Fruit fly (Drosophila melanogaster) whole organism, larva: Measurements from ENCODE around the gene bsh.

Experiments
- noc ChIP-seq: fragments of 200-800 bp; sonication (Bioruptor generic); optimal IDR thresholded peaks from 3 replicates; lab custom pipeline; 2019; ENCODE audit warnings: missing biosample characterization, mild to moderate bottlenecking, missing genetic modification characterization, moderate library complexity

bsh gene

dm6 chr2L:19768967-19769366 lies at the start of gene bsh:
TSS of gene bsh (minus strand) at chr2L:19769067.
- no peak for TF ChIP-seq noc (tag; lab: Kevin White, UChicago)

dm6 chr2L:19817147-19817546 lies 48.3 kb upstream of the bsh start:
- TF ChIP-seq noc (tag; lab: Kevin White, UChicago): no peak

dm6 chr2L:19814432-19814831 lies 45.6 kb upstream of the bsh start, which contains the start of gene CG13962:
TSS of gene CG13962 (minus strand) at chr2L:19814532.
- TF ChIP-seq noc (tag; lab: Kevin White, UChicago): no peak

dm6 chr2L:19810642-19811041 lies 41.8 kb upstream of the bsh start:
- TF ChIP-seq noc (tag; lab: Kevin White, UChicago): no peak

dm6 chr2L:19809515-19810049 lies 40.7 kb upstream of the bsh start:
- TF ChIP-seq noc (tag; lab: Kevin White, UChicago): no peak

dm6 chr2L:19805007-19805406 lies 36.1 kb upstream of the bsh start:
- no peak for TF ChIP-seq noc (tag; lab: Kevin White, UChicago)

- no peak for TF ChIP-seq noc (tag; lab: Kevin White, UChicago)
Measured at dm6 chr2L:19801951-19802612, 33.2 kb upstream of the bsh start.

- TF ChIP-seq noc (tag; lab: Kevin White, UChicago): no peak
Measured at dm6 chr2L:19800703-19801102, 31.8 kb upstream of the bsh start.

- no peak for TF ChIP-seq noc (tag; lab: Kevin White, UChicago)
Measured at dm6 chr2L:19799940-19800339, 31.1 kb upstream of the bsh start.

- TF ChIP-seq noc (tag; lab: Kevin White, UChicago): no peak
Measured at dm6 chr2L:19796111-19796451, 27.2 kb upstream of the bsh start, which contains the start of gene sick. TSS of gene sick (plus strand) at chr2L:19796365.

- no peak for TF ChIP-seq noc (tag; lab: Kevin White, UChicago)
Measured at dm6 chr2L:19795320-19796110, 26.6 kb upstream of the bsh start.

dm6 chr2L:19791321-19792281 lies 22.7 kb upstream of the bsh start, which contains the start of the genes CdGAPr and CG10466:
TSS of gene CdGAPr (minus strand) at chr2L:19791882.
TSS of gene CG10466 (plus strand) at chr2L:19792104.
- TF ChIP-seq noc (tag; lab: Kevin White, UChicago): no peak

dm6 chr2L:19790553-19791320 lies 21.9 kb upstream of the bsh start:
- TF ChIP-seq noc (tag; lab: Kevin White, UChicago): no peak

- TF ChIP-seq noc (tag; lab: Kevin White, UChicago): no peak
Measured at dm6 chr2L:19788735-19789134, 19.9 kb upstream of the bsh start.

dm6 chr2L:19787930-19788329 lies 19.1 kb upstream of the bsh start:
- TF ChIP-seq noc (tag; lab: Kevin White, UChicago): no peak
